Worm (Caenorhabditis elegans) whole organism, L3 larva: Measurements from ENCODE around the gene F26G1.5.

Source experiments
- R02D3.7 ChIP-seq: fragments of 150-350 bp; optimal IDR thresholded peaks from 2 replicates; lab custom pipeline; 2014; ENCODE audit warnings: missing biosample characterization, missing genetic modification characterization
- aly-2 ChIP-seq: fragments of 150-350 bp; optimal IDR thresholded peaks from 2 replicates; lab custom pipeline; 2014; ENCODE audit warnings: missing biosample characterization, missing genetic modification characterization
- ama-1 ChIP-seq: fragments of 150-350 bp; optimal IDR thresholded peaks from 2 replicates; lab custom pipeline; 2018
- ceh-16 ChIP-seq: sonication (generic microtip); optimal IDR thresholded peaks from 2 replicates; lab custom pipeline; 2017; ENCODE audit warnings: missing biosample characterization, missing genetic modification characterization
- ceh-28 ChIP-seq: fragments of 150-350 bp; optimal IDR thresholded peaks from 2 replicates; lab custom pipeline; 2014; ENCODE audit warnings: missing biosample characterization, missing genetic modification reagents, missing genetic modification characterization
- ceh-82 ChIP-seq: fragments of 150-350 bp; optimal IDR thresholded peaks from 2 replicates; lab custom pipeline; 2014; ENCODE audit warnings: missing biosample characterization, missing genetic modification characterization
- ceh-9 ChIP-seq: sonication (generic microtip); optimal IDR thresholded peaks from 2 replicates; lab custom pipeline; 2018; ENCODE audit warnings: missing biosample characterization, missing genetic modification characterization
- daf-12 ChIP-seq: fragments of 150-350 bp; optimal IDR thresholded peaks from 2 replicates; lab custom pipeline; 2014; ENCODE audit warnings: missing biosample characterization, missing genetic modification reagents, missing genetic modification characterization
- elt-1 ChIP-seq: fragments of 150-350 bp; optimal IDR thresholded peaks from 2 replicates; lab custom pipeline; 2014; ENCODE audit warnings: missing biosample characterization, missing genetic modification characterization
- elt-2 ChIP-seq: sonication (generic microtip); optimal IDR thresholded peaks from 2 replicates; lab custom pipeline; 2016; ENCODE audit warnings: missing genetic modification reagents, mild to moderate bottlenecking, missing genetic modification characterization, missing compliant biosample characterization
- elt-3 ChIP-seq, 3 experiments: fragments of 150-350 bp in 1 of 3; sonication (generic microtip) in 2 of 3; optimal IDR thresholded peaks; 2 replicates in 2 of 3; 4 replicates in 1 of 3; lab custom pipeline; 2014 to 2017; ENCODE audit warnings: missing biosample characterization in 3 of 3, missing genetic modification characterization in 3 of 3
- eor-1 ChIP-seq, 2 experiments: fragments of 150-350 bp; optimal IDR thresholded peaks; 2 replicates each; lab custom pipeline; 2014 to 2018; ENCODE audit warnings: missing biosample characterization in 2 of 2, missing genetic modification characterization in 2 of 2
- fkh-10 ChIP-seq: sonication (generic microtip); optimal IDR thresholded peaks from 2 replicates; lab custom pipeline; 2017; ENCODE audit warnings: missing biosample characterization, missing genetic modification reagents, missing genetic modification characterization
- jun-1 ChIP-seq: fragments of 150-350 bp; optimal IDR thresholded peaks from 2 replicates; lab custom pipeline; 2014; ENCODE audit warnings: missing biosample characterization, missing genetic modification reagents, missing genetic modification characterization
- lin-15B ChIP-seq: fragments of 150-350 bp; optimal IDR thresholded peaks from 2 replicates; lab custom pipeline; 2014; ENCODE audit warnings: missing biosample characterization, missing genetic modification characterization
- lin-39 ChIP-seq: fragments of 150-350 bp; optimal IDR thresholded peaks from 2 replicates; lab custom pipeline; 2018; ENCODE audit warnings: missing biosample characterization, missing genetic modification reagents, missing genetic modification characterization
- lsy-12 ChIP-seq: sonication (generic microtip); optimal IDR thresholded peaks from 2 replicates; lab custom pipeline; 2016; ENCODE audit warnings: mild to moderate bottlenecking, missing genetic modification characterization, missing compliant biosample characterization
- mdl-1 ChIP-seq: fragments of 150-350 bp; optimal IDR thresholded peaks from 2 replicates; lab custom pipeline; 2014; ENCODE audit warnings: missing biosample characterization, missing genetic modification characterization
- mml-1 ChIP-seq: fragments of 150-350 bp; sonication (generic microtip); optimal IDR thresholded peaks from 3 replicates; lab custom pipeline; 2014; ENCODE audit warnings: missing biosample characterization, missing genetic modification characterization
- nhr-23 ChIP-seq: fragments of 150-350 bp; optimal IDR thresholded peaks from 2 replicates; lab custom pipeline; 2014; ENCODE audit warnings: missing biosample characterization, missing genetic modification reagents, missing genetic modification characterization
- nhr-237 ChIP-seq: fragments of 150-350 bp; optimal IDR thresholded peaks from 2 replicates; lab custom pipeline; 2014; ENCODE audit warnings: missing biosample characterization, missing genetic modification characterization
- nhr-25 ChIP-seq: sonication (generic microtip); optimal IDR thresholded peaks from 2 replicates; lab custom pipeline; 2017; ENCODE audit warnings: missing biosample characterization, missing genetic modification characterization
- nhr-28 ChIP-seq: fragments of 150-350 bp; optimal IDR thresholded peaks from 2 replicates; lab custom pipeline; 2014; ENCODE audit warnings: missing biosample characterization, missing genetic modification characterization
- nhr-77 ChIP-seq: fragments of 150-350 bp; optimal IDR thresholded peaks from 2 replicates; lab custom pipeline; 2014; ENCODE audit warnings: missing biosample characterization, missing genetic modification characterization
- pha-4 ChIP-seq: fragments of 150-350 bp; optimal IDR thresholded peaks from 2 replicates; lab custom pipeline; 2014; ENCODE audit warnings: missing biosample characterization, missing genetic modification reagents, missing genetic modification characterization
- pqm-1 ChIP-seq: fragments of 150-350 bp; optimal IDR thresholded peaks from 2 replicates; lab custom pipeline; 2017; ENCODE audit warnings: missing biosample characterization, missing genetic modification characterization, inconsistent platforms
- skn-1 ChIP-seq: fragments of 150-350 bp; optimal IDR thresholded peaks from 2 replicates; lab custom pipeline; 2014; ENCODE audit warnings: missing biosample characterization, missing genetic modification characterization
- tbx-2 ChIP-seq: sonication (generic microtip); optimal IDR thresholded peaks from 2 replicates; lab custom pipeline; 2016; ENCODE audit warnings: mild to moderate bottlenecking, missing genetic modification characterization, missing compliant biosample characterization
- unc-39 ChIP-seq: sonication (generic microtip); optimal IDR thresholded peaks from 4 replicates; lab custom pipeline; 2017; ENCODE audit warnings: missing biosample characterization, missing genetic modification characterization
- unc-62 ChIP-seq: fragments of 150-350 bp; sonication (generic microtip); optimal IDR thresholded peaks from 4 replicates; lab custom pipeline; 2014; ENCODE audit warnings: missing biosample characterization, missing genetic modification reagents, missing genetic modification characterization
- ztf-11 ChIP-seq: fragments of 150-350 bp; optimal IDR thresholded peaks from 2 replicates; lab custom pipeline; 2014; ENCODE audit warnings: missing biosample characterization, missing genetic modification characterization
- ztf-4 ChIP-seq: fragments of 150-350 bp; optimal IDR thresholded peaks from 2 replicates; lab custom pipeline; 2014; ENCODE audit warnings: missing biosample characterization, missing genetic modification characterization

The F26G1.5 gene

ce11 chrII:4790687-4791086 is 19.5 kb upstream of the F26G1.5 start:
- TF ChIP-seq lsy-12 (tag; lab: Kevin White, UChicago): no peak
- no peak for TF ChIP-seq ceh-16
- TF ChIP-seq eor-1 (tag; optimal IDR thresholded peaks at IDR 0.05; lab: Kevin White, UChicago): no peak
- TF ChIP-seq tbx-2 (tag; lab: Kevin White, UChicago): no peak
- TF ChIP-seq lin-15B (tag; lab: Kevin White, UChicago): no peak
- TF ChIP-seq ama-1 (lab: Kevin White, UChicago): no peak
- no peak for TF ChIP-seq fkh-10 (GFP tag; lab: Kevin White, UChicago)
- no peak for TF ChIP-seq daf-12 (tag; lab: Kevin White, UChicago)
- no peak for TF ChIP-seq nhr-77 (tag; lab: Kevin White, UChicago)
- TF ChIP-seq nhr-237 (tag; lab: Kevin White, UChicago): no peak
- TF ChIP-seq mml-1 (tag; lab: Kevin White, UChicago): no peak
- TF ChIP-seq nhr-25 (tag; lab: Kevin White, UChicago): no peak
- TF ChIP-seq unc-39 (tag; lab: Kevin White, UChicago): no peak
- TF ChIP-seq ceh-82 (tag; lab: Kevin White, UChicago): no peak
- TF ChIP-seq mdl-1 (tag; lab: Kevin White, UChicago): no peak
- no peak for TF ChIP-seq elt-1 (tag; lab: Kevin White, UChicago)
- TF ChIP-seq elt-3 (tag; optimal IDR thresholded peaks at IDR 0.05; lab: Kevin White, UChicago): no peak

ce11 chrII:4789835-4790343 is 18.7 kb upstream of the F26G1.5 start, which contains the start of gene F26G1.15:
Gene F26G1.15, plus strand, starts transcription at chrII:4790293.
- TF ChIP-seq nhr-23 (tag; lab: Kevin White, UChicago): no peak
- TF ChIP-seq pha-4 (tag; lab: Kevin White, UChicago): no peak
- TF ChIP-seq aly-2 (tag; lab: Kevin White, UChicago): no peak
- TF ChIP-seq lsy-12 (tag; lab: Kevin White, UChicago): no peak
- TF ChIP-seq eor-1 (tag; optimal IDR thresholded peaks at IDR 0.05; lab: Kevin White, UChicago): no peak
- no peak for TF ChIP-seq lin-15B (tag; lab: Kevin White, UChicago)
- TF ChIP-seq unc-39 (tag; lab: Kevin White, UChicago): no peak
- TF ChIP-seq nhr-28 (tag; lab: Kevin White, UChicago): no peak
- no peak for TF ChIP-seq nhr-77 (tag; lab: Kevin White, UChicago)
- no peak for TF ChIP-seq ceh-82 (tag; lab: Kevin White, UChicago)
- TF ChIP-seq ztf-11 (tag; lab: Kevin White, UChicago): no peak
- TF ChIP-seq ztf-4 (tag; lab: Kevin White, UChicago): no peak

- no peak for TF ChIP-seq mdl-1 (tag; lab: Kevin White, UChicago)
- no peak for TF ChIP-seq lin-15B (tag; lab: Kevin White, UChicago)
- no peak for TF ChIP-seq pqm-1 (tag; lab: Kevin White, UChicago)
- TF ChIP-seq skn-1 (tag; lab: Kevin White, UChicago): no peak
Observed at ce11 chrII:4786181-4786580, 15.0 kb upstream of the F26G1.5 start, which contains the start of gene msp-3. Gene msp-3, minus strand, starts transcription at chrII:4786281.

- no peak for TF ChIP-seq mdl-1 (tag; lab: Kevin White, UChicago)
- no peak for TF ChIP-seq elt-1 (tag; lab: Kevin White, UChicago)
- no peak for TF ChIP-seq unc-39 (tag; lab: Kevin White, UChicago)
- TF ChIP-seq lsy-12 (tag; lab: Kevin White, UChicago): no peak
- no peak for TF ChIP-seq unc-62
- TF ChIP-seq ceh-28 (tag; lab: Kevin White, UChicago): no peak
- no peak for TF ChIP-seq lin-15B (tag; lab: Kevin White, UChicago)
- TF ChIP-seq R02D3.7 (tag; lab: Kevin White, UChicago): no peak
- TF ChIP-seq nhr-28 (tag; lab: Kevin White, UChicago): no peak
- TF ChIP-seq, all 47 proteins: peak for 0
Observed at ce11 chrII:4784436-4784835, 13.3 kb upstream of the F26G1.5 start, which contains the start of gene nep-12. Gene nep-12, minus strand, starts transcription at chrII:4784536.

ce11 chrII:4779753-4780152 is 8.6 kb upstream of the F26G1.5 start:
- TF ChIP-seq daf-12 (tag; lab: Kevin White, UChicago) (no peak), pha-4 (tag; lab: Kevin White, UChicago) (peak; percentile 49), ceh-9 (tag; lab: Kevin White, UChicago) (no peak)

ce11 chrII:4776933-4777332 is 5.8 kb upstream of the F26G1.5 start, which contains the start of gene F26G1.11:
Gene F26G1.11, plus strand, starts transcription at chrII:4777137.
- TF ChIP-seq elt-2 (tag; lab: Kevin White, UChicago): peak; percentile 94
- peak; percentile 24 for TF ChIP-seq jun-1 (tag; lab: Kevin White, UChicago)
- TF ChIP-seq lin-39 (tag; lab: Kevin White, UChicago): no peak
- peak; percentile 81 for TF ChIP-seq pqm-1 (tag; lab: Kevin White, UChicago)
